Worm (Caenorhabditis elegans) whole organism, young adult: Measurements from ENCODE around the gene attf-2.
A peak's percentile ranks its signal among the peaks of the same experiment; 100 is the strongest.

ENCODE experiments used
- B0261.1 ChIP-seq: sonication (generic microtip); optimal IDR thresholded peaks from 2 replicates; lab custom pipeline; 2016; ENCODE audit warnings: mild to moderate bottlenecking, missing genetic modification characterization, moderate library complexity, missing compliant biosample characterization
- F10E7.11 ChIP-seq: sonication (generic microtip); optimal IDR thresholded peaks from 2 replicates; lab custom pipeline; 2017; ENCODE audit warnings: mild to moderate bottlenecking, missing genetic modification characterization, moderate library complexity, missing compliant biosample characterization
- F22D6.2 ChIP-seq: sonication (generic microtip); optimal IDR thresholded peaks from 2 replicates; lab custom pipeline; 2016; ENCODE audit warnings: mild to moderate bottlenecking, missing genetic modification characterization, missing compliant biosample characterization
- T26A5.8 ChIP-seq: sonication (generic microtip); optimal IDR thresholded peaks from 2 replicates; lab custom pipeline; 2016; ENCODE audit warnings: missing genetic modification characterization, missing compliant biosample characterization
- aptf-2 ChIP-seq: fragments of 200-800 bp; sonication (Bioruptor generic); conservative IDR thresholded peaks from 2 replicates; pipeline ENCODE4 v1.3.6; 2022; ENCODE audit warnings: missing genetic modification reagents, missing genetic modification characterization, missing compliant biosample characterization
- bed-1 ChIP-seq: fragments of 200-800 bp; sonication (Bioruptor generic); IDR thresholded peaks from 2 replicates; pipeline ENCODE4 v1.3.6; 2022; ENCODE audit warnings: missing genetic modification reagents, missing genetic modification characterization, missing compliant biosample characterization
- ceh-27 ChIP-seq: fragments of 200-800 bp; sonication (Bioruptor generic); optimal IDR thresholded peaks from 2 replicates; lab custom pipeline; 2018; ENCODE audit warnings: mild to moderate bottlenecking, missing genetic modification characterization, moderate library complexity, missing compliant biosample characterization
- ceh-91 ChIP-seq: fragments of 200-800 bp; sonication (Bioruptor generic); IDR thresholded peaks from 2 replicates; pipeline ENCODE4 v1.3.6; 2022; ENCODE audit warnings: missing genetic modification reagents, missing genetic modification characterization, missing compliant biosample characterization
- dpl-1 ChIP-seq: fragments of 150-350 bp; optimal IDR thresholded peaks from 2 replicates; lab custom pipeline; 2014; ENCODE audit warnings: missing biosample characterization, missing genetic modification reagents, missing genetic modification characterization
- ekl-4 ChIP-seq: fragments of 200-800 bp; sonication (Bioruptor generic); IDR thresholded peaks from 2 replicates; pipeline ENCODE4 v1.3.6; 2022; ENCODE audit warnings: missing genetic modification reagents, missing genetic modification characterization, missing compliant biosample characterization
- gei-17 ChIP-seq: fragments of 200-800 bp; sonication (Bioruptor generic); optimal IDR thresholded peaks from 2 replicates; lab custom pipeline; 2018; ENCODE audit warnings: mild to moderate bottlenecking, missing genetic modification characterization, missing compliant biosample characterization
- hsf-1 ChIP-seq: fragments of 200-800 bp; sonication (Bioruptor generic); IDR thresholded peaks from 2 replicates; pipeline ENCODE4 v1.3.6; 2022; ENCODE audit warnings: missing genetic modification reagents, missing genetic modification characterization, missing compliant biosample characterization
- let-607 ChIP-seq, 2 experiments: fragments of 200-800 bp in 1 of 2; sonication (Bioruptor generic) in 1 of 2; sonication (generic microtip) in 1 of 2; optimal IDR thresholded peaks; 2 replicates each; lab custom pipeline; 2016 to 2018; ENCODE audit warnings: mild to moderate bottlenecking in 2 of 2, missing compliant biosample characterization in 2 of 2, missing genetic modification characterization in 2 of 2, moderate library complexity in 2 of 2, missing genotype in 1 of 2
- lin-26 ChIP-seq: fragments of 200-800 bp; sonication (Bioruptor generic); IDR thresholded peaks from 2 replicates; pipeline ENCODE4 v1.3.6; 2022; ENCODE audit warnings: missing genetic modification reagents, missing genetic modification characterization, missing compliant biosample characterization
- lin-40 ChIP-seq: sonication (generic microtip); optimal IDR thresholded peaks from 2 replicates; lab custom pipeline; 2016; ENCODE audit warnings: missing genetic modification characterization, mild to moderate bottlenecking, missing compliant biosample characterization, missing genotype, missing genetic modification reagents
- nhr-179 ChIP-seq: sonication (generic microtip); optimal IDR thresholded peaks from 2 replicates; lab custom pipeline; 2016; ENCODE audit warnings: mild to moderate bottlenecking, missing genetic modification characterization, missing compliant biosample characterization
- nhr-80 ChIP-seq: sonication (generic microtip); optimal IDR thresholded peaks from 2 replicates; lab custom pipeline; 2016; ENCODE audit warnings: missing genetic modification characterization, missing compliant biosample characterization
- pbrm-1 ChIP-seq: fragments of 200-800 bp; sonication (Bioruptor generic); IDR thresholded peaks from 2 replicates; pipeline ENCODE4 v1.3.6; 2022; ENCODE audit warnings: missing genetic modification reagents, missing genetic modification characterization, missing compliant biosample characterization
- snpc-3.4 ChIP-seq: sonication (generic microtip); optimal IDR thresholded peaks from 2 replicates; lab custom pipeline; 2017; ENCODE audit warnings: missing genetic modification characterization, mild to moderate bottlenecking, missing compliant biosample characterization, antibody characterized with exemption, moderate library complexity, missing genotype, missing genetic modification reagents
- snpc-4 ChIP-seq, 5 experiments: fragments of 150-350 bp in 1 of 5; sonication (generic microtip) in 4 of 5; optimal IDR thresholded peaks; 2 replicates each; lab custom pipeline; 2014 to 2018; ENCODE audit warnings: missing genetic modification characterization in 5 of 5, missing biosample characterization in 3 of 5, antibody characterized with exemption in 2 of 5, mild to moderate bottlenecking in 2 of 5, missing compliant biosample characterization in 2 of 5, missing genotype in 2 of 5, moderate library complexity in 2 of 5, missing genetic modification reagents in 1 of 5
- somi-1 ChIP-seq: fragments of 200-800 bp; sonication (Bioruptor generic); optimal IDR thresholded peaks from 2 replicates; lab custom pipeline; 2018; ENCODE audit warnings: mild to moderate bottlenecking, missing genetic modification characterization, missing compliant biosample characterization
- sptf-2 ChIP-seq: fragments of 200-800 bp; sonication (Bioruptor generic); optimal IDR thresholded peaks from 2 replicates; lab custom pipeline; 2018; ENCODE audit warnings: mild to moderate bottlenecking, missing genetic modification characterization, missing compliant biosample characterization
- tbp1 ChIP-seq: fragments of 200-800 bp; sonication (Bioruptor generic); optimal IDR thresholded peaks from 2 replicates; lab custom pipeline; 2018; ENCODE audit warnings: mild to moderate bottlenecking, missing genetic modification characterization, missing compliant biosample characterization
- unc-62 ChIP-seq: fragments of 150-350 bp; optimal IDR thresholded peaks from 2 replicates; lab custom pipeline; 2014; ENCODE audit warnings: missing biosample characterization, missing genetic modification reagents, missing genetic modification characterization
- xnd-1 ChIP-seq: sonication (generic microtip); optimal IDR thresholded peaks from 2 replicates; lab custom pipeline; 2016; ENCODE audit warnings: missing genotype, missing genetic modification reagents, missing genetic modification characterization, missing compliant biosample characterization
- ztf-25 ChIP-seq: fragments of 200-800 bp; sonication (Bioruptor generic); IDR thresholded peaks from 2 replicates; pipeline ENCODE4 v1.3.6; 2022; ENCODE audit warnings: missing genetic modification reagents, missing genetic modification characterization, missing compliant biosample characterization
- ztf-28 ChIP-seq: fragments of 200-800 bp; sonication (Bioruptor generic); IDR thresholded peaks from 2 replicates; pipeline ENCODE4 v1.3.6; 2022; ENCODE audit warnings: missing genetic modification reagents, missing genetic modification characterization, missing compliant biosample characterization
- ztf-6 ChIP-seq: fragments of 200-800 bp; sonication (Bioruptor generic); IDR thresholded peaks from 2 replicates; pipeline ENCODE4 v1.3.6; 2022; ENCODE audit warnings: missing genetic modification reagents, missing genetic modification characterization, missing compliant biosample characterization

Gene attf-2

ce11 chrV:7175201-7175600 is 20.7 kb downstream of the attf-2 start, which contains the start of gene lgc-39:
Gene lgc-39 (plus strand): TSS chrV:7175501.
- no peak for TF ChIP-seq gei-17 (GFP tag; lab: Kevin White, UChicago)
- no peak for TF ChIP-seq somi-1 (GFP tag; lab: Kevin White, UChicago)
- TF ChIP-seq B0261.1 (tag; lab: Kevin White, UChicago): no peak
- TF ChIP-seq F22D6.2: no peak
- TF ChIP-seq T26A5.8: no peak
- TF ChIP-seq ztf-28: no peak
- no peak for TF ChIP-seq nhr-179
- TF ChIP-seq hsf-1 (GFP tag; lab: Robert Waterston, UW): no peak
- no peak for TF ChIP-seq ztf-6 (GFP tag; lab: Robert Waterston, UW)

ce11 chrV:7166709-7167108 is 29.2 kb downstream of the attf-2 start, which contains the start of gene ugt-36:
Gene ugt-36 (plus strand): TSS chrV:7167009.
- TF ChIP-seq ceh-27 (GFP tag; lab: Kevin White, UChicago) (no peak), aptf-2 (GFP tag; lab: Robert Waterston, UW) (no peak)
- TF ChIP-seq, all 124 proteins: peak for 0

ce11 chrV:7164210-7164609 is 31.7 kb downstream of the attf-2 start, which contains the start of gene srh-83:
Gene srh-83 (plus strand): TSS chrV:7164510.
- TF ChIP-seq ztf-25 (GFP tag; lab: Robert Waterston, UW) (no peak), sptf-2 (GFP tag; lab: Kevin White, UChicago) (no peak), snpc-4 (GFP tag; optimal IDR thresholded peaks at IDR 0.05; lab: Kevin White, UChicago) (no peak), snpc-4 (tag; optimal IDR thresholded peaks at IDR 0.05; lab: Kevin White, UChicago) (no peak)

- no peak for TF ChIP-seq F10E7.11
- peak; percentile 85 for TF ChIP-seq unc-62 (GFP tag; lab: Kevin White, UChicago)
- no peak for TF ChIP-seq xnd-1 (tag; lab: Kevin White, UChicago)
- peak; percentile 42 for TF ChIP-seq nhr-80 (tag; lab: Kevin White, UChicago)
- TF ChIP-seq lin-40 (tag; lab: Kevin White, UChicago): peak; percentile 18
- no peak for TF ChIP-seq let-607 (tag; optimal IDR thresholded peaks at IDR 0.05; lab: Kevin White, UChicago)
- no peak for TF ChIP-seq ekl-4 (GFP tag; lab: Robert Waterston, UW)
- TF ChIP-seq, all 124 proteins: peak for 3
Measured at ce11 chrV:7163477-7164114, 32.3 kb downstream of the attf-2 start, which contains the start of gene ugt-41. Gene ugt-41 (minus strand): TSS chrV:7163595.

DNA sequence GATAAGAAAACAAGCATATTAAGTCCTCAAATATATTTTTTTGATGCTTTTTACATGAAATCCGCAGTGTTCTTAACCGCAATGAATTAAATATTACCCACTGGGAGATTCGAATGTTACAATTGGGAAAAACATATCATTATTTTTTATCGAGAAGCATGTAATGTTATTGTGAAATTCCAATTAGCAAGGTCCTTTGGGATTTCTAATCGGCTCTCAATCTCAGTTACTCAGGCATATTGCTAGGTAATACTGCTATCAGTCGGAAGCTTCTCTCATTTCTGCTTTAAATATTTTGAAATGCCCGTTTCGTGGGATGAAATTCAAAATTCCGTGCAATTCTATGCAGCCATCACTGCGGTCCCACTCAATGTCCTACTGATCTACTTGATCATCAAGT is 36.5 kb downstream of the attf-2 start, which contains the start of gene str-204:
Gene str-204 (plus strand): TSS at position 301 of the 400 bp plus-strand sequence.
- no peak for TF ChIP-seq tbp1

DNA sequence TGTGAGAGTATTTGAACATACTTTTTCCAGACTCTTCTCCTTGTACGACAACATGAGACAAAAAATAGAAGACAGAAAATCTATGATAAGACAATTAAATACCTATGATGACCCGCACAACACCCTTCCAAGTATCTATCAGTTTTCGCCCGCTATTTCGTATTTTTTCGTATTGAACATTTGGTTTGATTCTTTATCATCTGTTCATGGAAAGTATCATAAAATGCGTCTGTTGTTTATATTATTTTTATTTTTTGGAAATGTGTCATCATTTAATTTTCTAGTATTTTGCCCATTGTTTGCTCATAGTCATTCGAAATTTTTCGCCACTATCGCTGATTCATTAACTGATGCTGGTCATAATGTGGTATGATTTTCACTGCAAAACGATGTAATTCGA is 38.8 kb downstream of the attf-2 start, which contains the start of gene ugt-39:
Gene ugt-39 (plus strand): TSS at position 54 of the 400 bp plus-strand sequence.
- no peak for TF ChIP-seq pbrm-1 (GFP tag; lab: Robert Waterston, UW)
- TF ChIP-seq bed-1: no peak
- no peak for TF ChIP-seq snpc-3.4 (tag; lab: Kevin White, UChicago)
- TF ChIP-seq dpl-1 (GFP tag; lab: Kevin White, UChicago): no peak
- TF ChIP-seq ceh-91: no peak
- peak; percentile 76 for TF ChIP-seq nhr-80 (tag; lab: Kevin White, UChicago)
- peak; percentile 14 for TF ChIP-seq unc-62 (GFP tag; lab: Kevin White, UChicago)
- TF ChIP-seq lin-26 (GFP tag; lab: Robert Waterston, UW): no peak
- TF ChIP-seq nhr-179: no peak
